Worm (Caenorhabditis elegans) whole organism, early embryonic: ENCODE results near the gene R06F6.8.

ENCODE experiments used
- B0310.2 ChIP-seq: sonication (generic microtip); optimal IDR thresholded peaks from 2 replicates; lab custom pipeline; 2016; ENCODE audit warnings: mild to moderate bottlenecking, missing genetic modification characterization, missing compliant biosample characterization
- F13C5.2 ChIP-seq: sonication (generic microtip); optimal IDR thresholded peaks from 2 replicates; lab custom pipeline; 2017; ENCODE audit warnings: mild to moderate bottlenecking, missing genetic modification characterization, inconsistent platforms, missing compliant biosample characterization
- ama-1 ChIP-seq: fragments of 150-350 bp; optimal IDR thresholded peaks from 2 replicates; lab custom pipeline; 2014
- flt-1 ChIP-seq: fragments of 200-800 bp; sonication (Bioruptor generic); IDR thresholded peaks from 2 replicates; pipeline ENCODE4 v1.3.6; 2022; ENCODE audit warnings: missing genetic modification characterization, missing compliant biosample characterization
- hmbx-1 ChIP-seq: sonication (generic microtip); optimal IDR thresholded peaks from 2 replicates; lab custom pipeline; 2016; ENCODE audit warnings: mild to moderate bottlenecking, missing genetic modification characterization, missing compliant biosample characterization
- hmg-4 ChIP-seq: fragments of 200-800 bp; sonication (Bioruptor generic); optimal IDR thresholded peaks from 2 replicates; lab custom pipeline; 2018; ENCODE audit warnings: mild to moderate bottlenecking, missing genetic modification characterization, missing compliant biosample characterization
- hnd-1 ChIP-seq: sonication (generic microtip); optimal IDR thresholded peaks from 2 replicates; lab custom pipeline; 2016; ENCODE audit warnings: missing genetic modification characterization, missing compliant biosample characterization
- pes-1 ChIP-seq: fragments of 200-800 bp; sonication (Bioruptor generic); IDR thresholded peaks from 2 replicates; pipeline ENCODE4 v1.3.6; 2022; ENCODE audit warnings: missing genetic modification reagents, missing genetic modification characterization, missing compliant biosample characterization
- scrt-1 ChIP-seq: fragments of 200-800 bp; sonication (Bioruptor generic); IDR thresholded peaks from 2 replicates; pipeline ENCODE4 v1.3.6; 2022; ENCODE audit warnings: missing genetic modification characterization, missing compliant biosample characterization
- sea-1 ChIP-seq: fragments of 200-800 bp; sonication (Bioruptor generic); conservative IDR thresholded peaks from 2 replicates; pipeline ENCODE4 v1.3.6; 2022; ENCODE audit warnings: missing genetic modification characterization, missing compliant biosample characterization
- tbx-37 ChIP-seq: fragments of 200-800 bp; sonication (Bioruptor generic); conservative IDR thresholded peaks from 2 replicates; pipeline ENCODE4 v1.3.6; 2022; ENCODE audit warnings: missing genetic modification reagents, missing genetic modification characterization, missing compliant biosample characterization

ce11 chrII:10857077-10857476 is 37.3 kb upstream of the R06F6.8 start, which contains the start of gene M106.7:
- TF ChIP-seq scrt-1 = no peak
- no peak for TF ChIP-seq hmg-4 (GFP tag; lab: Kevin White, UChicago)
- no peak for TF ChIP-seq flt-1 (GFP tag; lab: Robert Waterston, UW)
- no peak for TF ChIP-seq tbx-37 (GFP tag; lab: Robert Waterston, UW)
- TF ChIP-seq ama-1 (lab: Kevin White, UChicago) = no peak
- no peak for TF ChIP-seq B0310.2 (tag; lab: Kevin White, UChicago)
- no peak for TF ChIP-seq sea-1 (GFP tag; lab: Robert Waterston, UW)
- TF ChIP-seq hnd-1 (tag; lab: Kevin White, UChicago) = no peak
- TF ChIP-seq pes-1 (GFP tag; lab: Robert Waterston, UW) = no peak
- TF ChIP-seq F13C5.2 (tag; lab: Kevin White, UChicago) = no peak
- no peak for TF ChIP-seq hmbx-1
